Fruit fly (Drosophila melanogaster) whole organism, prepupa: ENCODE measurements around the gene CG33523.

Source experiments
- Blimp-1 ChIP-seq: fragments of 200-800 bp; sonication (Bioruptor generic); optimal IDR thresholded peaks from 3 replicates; lab custom pipeline; 2017; ENCODE audit warnings: missing biosample characterization, missing genetic modification characterization, mild to moderate bottlenecking, moderate library complexity, missing genetic modification reagents
- CG10669 ChIP-seq: fragments of 200-800 bp; sonication (Bioruptor generic); optimal IDR thresholded peaks from 3 replicates; lab custom pipeline; 2018; ENCODE audit warnings: missing biosample characterization, mild to moderate bottlenecking, missing genetic modification characterization, moderate library complexity
- CG11294 ChIP-seq: fragments of 200-800 bp; sonication (Bioruptor generic); IDR thresholded peaks from 2 replicates; pipeline ENCODE4 v1.3.6; 2022; ENCODE audit warnings: missing biosample characterization, missing genetic modification characterization
- CG15336 ChIP-seq: fragments of 200-800 bp; sonication (Bioruptor generic); IDR thresholded peaks from 2 replicates; pipeline ENCODE4 v1.3.6; 2022; ENCODE audit warnings: missing biosample characterization, missing genetic modification characterization
- CG1621 ChIP-seq: fragments of 200-800 bp; sonication (Bioruptor generic); optimal IDR thresholded peaks from 3 replicates; lab custom pipeline; 2018; ENCODE audit warnings: missing biosample characterization, mild to moderate bottlenecking, missing genetic modification characterization
- CG31627 ChIP-seq: fragments of 200-800 bp; sonication (Bioruptor generic); optimal IDR thresholded peaks from 3 replicates; lab custom pipeline; 2016; ENCODE audit warnings: missing biosample characterization, missing genetic modification characterization
- CG32006 ChIP-seq: fragments of 200-800 bp; sonication (Bioruptor generic); optimal IDR thresholded peaks from 3 replicates; lab custom pipeline; 2017; ENCODE audit warnings: missing biosample characterization, mild to moderate bottlenecking, missing genetic modification characterization
- CG3919 ChIP-seq: fragments of 200-800 bp; sonication (Bioruptor generic); optimal IDR thresholded peaks from 3 replicates; lab custom pipeline; 2016; ENCODE audit warnings: missing biosample characterization, missing genetic modification characterization
- CG4318 ChIP-seq: fragments of 200-800 bp; sonication (Bioruptor generic); optimal IDR thresholded peaks from 3 replicates; lab custom pipeline; 2017; ENCODE audit warnings: missing biosample characterization, mild to moderate bottlenecking, missing genetic modification characterization
- CG6163 ChIP-seq: fragments of 200-800 bp; sonication (Bioruptor generic); IDR thresholded peaks from 3 replicates; pipeline ENCODE4 v1.3.6; 2022; ENCODE audit warnings: missing biosample characterization, missing genetic modification characterization
- CG6792 ChIP-seq: fragments of 200-800 bp; sonication (Bioruptor generic); optimal IDR thresholded peaks from 3 replicates; lab custom pipeline; 2016; ENCODE audit warnings: missing biosample characterization, missing genetic modification characterization
- CG6808 ChIP-seq: fragments of 200-800 bp; sonication (Bioruptor generic); optimal IDR thresholded peaks from 3 replicates; lab custom pipeline; 2017; ENCODE audit warnings: missing biosample characterization, missing genetic modification characterization, mild to moderate bottlenecking, moderate library complexity, missing genetic modification reagents
- CG6854 ChIP-seq: fragments of 200-800 bp; sonication (Bioruptor generic); optimal IDR thresholded peaks from 2 replicates; lab custom pipeline; 2017; ENCODE audit warnings: missing biosample characterization, mild to moderate bottlenecking, missing genetic modification characterization
- CG7368 ChIP-seq: fragments of 200-800 bp; sonication (Bioruptor generic); optimal IDR thresholded peaks from 3 replicates; lab custom pipeline; 2016; ENCODE audit warnings: missing biosample characterization, missing genetic modification characterization
- CG8119 ChIP-seq: fragments of 200-800 bp; sonication (Bioruptor generic); IDR thresholded peaks from 3 replicates; pipeline ENCODE4 v1.3.6; 2022; ENCODE audit warnings: missing biosample characterization, missing genetic modification characterization
- CG8632 ChIP-seq: fragments of 200-800 bp; sonication (Bioruptor generic); optimal IDR thresholded peaks from 3 replicates; lab custom pipeline; 2016; ENCODE audit warnings: missing biosample characterization, missing genetic modification characterization
- Eip75B ChIP-seq: fragments of 200-800 bp; sonication (Bioruptor generic); optimal IDR thresholded peaks from 3 replicates; lab custom pipeline; 2016; ENCODE audit warnings: missing biosample characterization, missing genetic modification characterization
- Eip78C ChIP-seq: fragments of 200-800 bp; sonication (Bioruptor generic); peaks from one replicate; lab custom pipeline; 2016; ENCODE audit warnings: missing biosample characterization, missing genetic modification characterization
- Ets21C ChIP-seq: fragments of 200-800 bp; sonication (Bioruptor generic); optimal IDR thresholded peaks from 3 replicates; lab custom pipeline; 2016; ENCODE audit warnings: missing biosample characterization, missing genetic modification characterization
- Ets96B ChIP-seq: fragments of 200-800 bp; optimal IDR thresholded peaks from 2 replicates; lab custom pipeline; 2019; ENCODE audit warnings: missing biosample characterization, mild to moderate bottlenecking, missing genetic modification characterization, moderate library complexity
- Gug ChIP-seq: fragments of 200-800 bp; sonication (Bioruptor generic); IDR thresholded peaks from 2 replicates; pipeline ENCODE4 v1.3.6; 2022; ENCODE audit warnings: missing biosample characterization, missing genetic modification characterization
- Hr4 ChIP-seq: fragments of 200-800 bp; sonication (Bioruptor generic); optimal IDR thresholded peaks from 3 replicates; lab custom pipeline; 2016; ENCODE audit warnings: missing biosample characterization, missing genetic modification characterization
- Lpt ChIP-seq: fragments of 200-800 bp; sonication (Bioruptor generic); optimal IDR thresholded peaks from 3 replicates; lab custom pipeline; 2016; ENCODE audit warnings: missing biosample characterization, missing genetic modification characterization
- Met ChIP-seq: fragments of 200-800 bp; sonication (Bioruptor generic); optimal IDR thresholded peaks from 3 replicates; lab custom pipeline; 2016; ENCODE audit warnings: missing biosample characterization, missing genetic modification characterization
- OdsH ChIP-seq: fragments of 200-800 bp; sonication (Bioruptor generic); optimal IDR thresholded peaks from 3 replicates; lab custom pipeline; 2016; ENCODE audit warnings: missing biosample characterization, missing genetic modification characterization
- Sox102F ChIP-seq: fragments of 200-800 bp; sonication (Bioruptor generic); optimal IDR thresholded peaks from 2 replicates; lab custom pipeline; 2016; ENCODE audit warnings: missing biosample characterization, mild to moderate bottlenecking, missing genetic modification characterization
- Sox14 ChIP-seq: fragments of 200-800 bp; sonication (Bioruptor generic); optimal IDR thresholded peaks from 3 replicates; lab custom pipeline; 2016; ENCODE audit warnings: missing biosample characterization, missing genetic modification characterization
- achi ChIP-seq: fragments of 200-800 bp; sonication (Bioruptor generic); optimal IDR thresholded peaks from 3 replicates; lab custom pipeline; 2016; ENCODE audit warnings: missing biosample characterization, missing genetic modification characterization
- acj6 ChIP-seq: fragments of 200-800 bp; sonication (Bioruptor generic); optimal IDR thresholded peaks from 3 replicates; lab custom pipeline; 2016; ENCODE audit warnings: missing biosample characterization, missing genetic modification characterization
- cyc ChIP-seq: fragments of 200-800 bp; sonication (Bioruptor generic); optimal IDR thresholded peaks from 3 replicates; lab custom pipeline; 2016; ENCODE audit warnings: missing biosample characterization, missing genetic modification characterization
- dac ChIP-seq: fragments of 200-800 bp; sonication (Bioruptor generic); optimal IDR thresholded peaks from 2 replicates; lab custom pipeline; 2017; ENCODE audit warnings: missing biosample characterization, mild to moderate bottlenecking, missing genetic modification characterization
- dsx ChIP-seq: fragments of 200-800 bp; optimal IDR thresholded peaks from 3 replicates; lab custom pipeline; 2019; ENCODE audit warnings: missing biosample characterization, mild to moderate bottlenecking, missing genetic modification characterization, moderate library complexity; ENCODE audit not compliant: poor library complexity, severe bottlenecking
- eg ChIP-seq: fragments of 200-800 bp; sonication (Bioruptor generic); IDR thresholded peaks from 3 replicates; pipeline ENCODE4 v1.3.6; 2022; ENCODE audit warnings: missing biosample characterization, missing genetic modification characterization
- esn ChIP-seq: fragments of 200-800 bp; sonication (Bioruptor generic); optimal IDR thresholded peaks from 2 replicates; lab custom pipeline; 2016; ENCODE audit warnings: missing biosample characterization, mild to moderate bottlenecking, missing genetic modification characterization, moderate library complexity
- fd85E ChIP-seq: fragments of 200-800 bp; sonication (Bioruptor generic); optimal IDR thresholded peaks from 3 replicates; lab custom pipeline; 2016; ENCODE audit warnings: missing biosample characterization, missing genetic modification characterization
- fkh ChIP-seq: fragments of 200-800 bp; sonication (Bioruptor generic); optimal IDR thresholded peaks from 3 replicates; lab custom pipeline; 2017; ENCODE audit warnings: missing biosample characterization, mild to moderate bottlenecking, missing genetic modification characterization, moderate library complexity
- net ChIP-seq: fragments of 200-800 bp; sonication (Bioruptor generic); optimal IDR thresholded peaks from 3 replicates; lab custom pipeline; 2016; ENCODE audit warnings: missing biosample characterization, missing genetic modification characterization
- pdm3 ChIP-seq: fragments of 200-800 bp; sonication (Bioruptor generic); optimal IDR thresholded peaks from 3 replicates; lab custom pipeline; 2016; ENCODE audit warnings: missing biosample characterization, missing genetic modification characterization
- spab ChIP-seq: fragments of 200-800 bp; sonication (Bioruptor generic); optimal IDR thresholded peaks from 2 replicates; lab custom pipeline; 2017; ENCODE audit warnings: missing biosample characterization, mild to moderate bottlenecking, missing genetic modification characterization, missing genetic modification reagents
- ss ChIP-seq, 2 experiments: fragments of 200-800 bp; sonication (Bioruptor generic); optimal IDR thresholded peaks; 2 replicates in 1 of 2; 3 replicates in 1 of 2; lab custom pipeline; 2017 to 2018; ENCODE audit warnings: mild to moderate bottlenecking in 2 of 2, missing biosample characterization in 2 of 2, missing genetic modification characterization in 2 of 2, moderate library complexity in 1 of 2
- svp ChIP-seq: fragments of 200-800 bp; sonication (Bioruptor generic); peaks from one replicate; lab custom pipeline; 2016; ENCODE audit warnings: missing biosample characterization, missing genetic modification characterization
- topi ChIP-seq: fragments of 200-800 bp; sonication (Bioruptor generic); optimal IDR thresholded peaks from 3 replicates; lab custom pipeline; 2016; ENCODE audit warnings: missing biosample characterization, missing genetic modification characterization

The CG33523 gene

dm6 chr3L:5945571-5945970 lies 21.9 kb downstream of the CG33523 start (continued):
- TF ChIP-seq OdsH (GFP tag; lab: Kevin White, UChicago): peak; percentile 33
- TF ChIP-seq, all 60 proteins: peak for 28

dm6 chr3L:5947110-5947731 lies 23.6 kb downstream of the CG33523 start:
- TF ChIP-seq Met (GFP tag; lab: Kevin White, UChicago) (peak; percentile 9), fkh (GFP tag; lab: Kevin White, UChicago) (peak; percentile 59), Eip78C (GFP tag; lab: Kevin White, UChicago) (peak; percentile 29), CG7368 (no peak)
- TF ChIP-seq, all 60 proteins: peak for 3

dm6 chr3L:5950467-5950866 lies 26.8 kb downstream of the CG33523 start, which contains the start of gene Egfrap:
Egfrap (minus strand) TSS chr3L:5950658.
- TF ChIP-seq eg (GFP tag; lab: Robert Waterston, UW) (no peak), net (GFP tag; lab: Kevin White, UChicago) (peak; percentile 12), CG15336 (GFP tag; lab: Robert Waterston, UW) (peak; percentile 25; the same call in 1 of the 2 replicates), topi (GFP tag; lab: Kevin White, UChicago) (no peak), Lpt (GFP tag; lab: Kevin White, UChicago) (peak; percentile 71), CG6163 (GFP tag; lab: Robert Waterston, UW) (peak; percentile 52; the same call in 1 of the 3 replicates), esn (peak; percentile 0), Eip78C (GFP tag; lab: Kevin White, UChicago) (peak; percentile 70), dsx (GFP tag; lab: Kevin White, UChicago) (peak; percentile 38), Ets21C (no peak), Ets96B (tag; lab: Kevin White, UChicago) (no peak), svp (no peak), spab (GFP tag; lab: Kevin White, UChicago) (no peak), fd85E (GFP tag; lab: Kevin White, UChicago) (no peak), CG6854 (GFP tag; lab: Kevin White, UChicago) (peak; percentile 48), Eip75B (GFP tag; lab: Kevin White, UChicago) (peak; percentile 1), CG3919 (GFP tag; lab: Kevin White, UChicago) (peak; percentile 80), CG4318 (GFP tag; lab: Kevin White, UChicago) (no peak), ss (GFP tag; optimal IDR thresholded peaks at IDR 0.05; lab: Kevin White, UChicago) (peak; percentile 7 to 25), pdm3 (GFP tag; lab: Kevin White, UChicago) (no peak)

dm6 chr3L:5952132-5952531 lies 28.5 kb downstream of the CG33523 start:
- TF ChIP-seq achi (GFP tag; lab: Kevin White, UChicago) (peak; percentile 27), CG11294 (GFP tag; lab: Robert Waterston, UW) (no peak), topi (GFP tag; lab: Kevin White, UChicago) (peak; percentile 26), CG3919 (GFP tag; lab: Kevin White, UChicago) (peak; percentile 48), Eip78C (GFP tag; lab: Kevin White, UChicago) (peak; percentile 86), acj6 (GFP tag; lab: Kevin White, UChicago) (peak; percentile 18), CG10669 (GFP tag; lab: Kevin White, UChicago) (peak; percentile 14), Blimp-1 (GFP tag; lab: Kevin White, UChicago) (no peak), CG8632 (GFP tag; lab: Kevin White, UChicago) (no peak), svp (peak; percentile 42), spab (GFP tag; lab: Kevin White, UChicago) (no peak), CG6792 (GFP tag; lab: Kevin White, UChicago) (peak; percentile 42), cyc (peak; percentile 24), CG6808 (GFP tag; lab: Kevin White, UChicago) (no peak), Lpt (GFP tag; lab: Kevin White, UChicago) (peak; percentile 49), Ets21C (no peak), Hr4 (peak; percentile 48), CG32006 (GFP tag; lab: Kevin White, UChicago) (peak; percentile 65), Eip75B (GFP tag; lab: Kevin White, UChicago) (peak; percentile 50), CG8119 (GFP tag; lab: Robert Waterston, UW) (peak; percentile 68; the same call in 2 of the 3 replicates), CG31627 (GFP tag; lab: Kevin White, UChicago) (no peak), CG6163 (GFP tag; lab: Robert Waterston, UW) (peak; percentile 47), CG7368 (no peak), eg (GFP tag; lab: Robert Waterston, UW) (peak; percentile 43; the same call in 1 of the 3 replicates), CG6854 (GFP tag; lab: Kevin White, UChicago) (no peak), CG15336 (GFP tag; lab: Robert Waterston, UW) (peak; percentile 65), Gug (no peak), ss (GFP tag; optimal IDR thresholded peaks at IDR 0.05; lab: Kevin White, UChicago) (no peak), Sox102F (no peak), dac (GFP tag; lab: Kevin White, UChicago) (no peak), CG1621 (tag; lab: Kevin White, UChicago) (no peak), fd85E (GFP tag; lab: Kevin White, UChicago) (no peak), esn (peak; percentile 40), Sox14 (GFP tag; lab: Kevin White, UChicago) (peak; percentile 11)
